Fruit fly (Drosophila melanogaster) whole organism, prepupa: ENCODE results near the gene Dus3.

Experiments used
- CG10669 ChIP-seq: fragments of 200-800 bp; sonication (Bioruptor generic); optimal IDR thresholded peaks from 3 replicates; lab custom pipeline; 2018; ENCODE audit warnings: missing biosample characterization, mild to moderate bottlenecking, missing genetic modification characterization, moderate library complexity
- CG11902 ChIP-seq: fragments of 200-800 bp; sonication (Bioruptor generic); optimal IDR thresholded peaks from 3 replicates; lab custom pipeline; 2016; ENCODE audit warnings: missing biosample characterization, missing genetic modification characterization
- CG16779 ChIP-seq: fragments of 200-800 bp; sonication (Bioruptor generic); optimal IDR thresholded peaks from 3 replicates; lab custom pipeline; 2017; ENCODE audit warnings: missing biosample characterization, mild to moderate bottlenecking, missing genetic modification characterization
- Ets21C ChIP-seq: fragments of 200-800 bp; sonication (Bioruptor generic); optimal IDR thresholded peaks from 3 replicates; lab custom pipeline; 2016; ENCODE audit warnings: missing biosample characterization, missing genetic modification characterization
- Hr39 ChIP-seq: fragments of 200-800 bp; sonication (Bioruptor generic); optimal IDR thresholded peaks from 2 replicates; lab custom pipeline; 2016; ENCODE audit warnings: missing biosample characterization, missing genetic modification characterization
- fd59A ChIP-seq: fragments of 200-800 bp; sonication (Bioruptor generic); optimal IDR thresholded peaks from 2 replicates; lab custom pipeline; 2017; ENCODE audit warnings: missing biosample characterization, mild to moderate bottlenecking, missing genetic modification characterization, missing genetic modification reagents

dm6 chr2L:19763773-19764580 lies 5.3 kb downstream of the Dus3 start, which contains the start of gene fbp:
- TF ChIP-seq Hr39 (GFP tag; lab: Kevin White, UChicago) (peak; percentile 50), CG10669 (peak; percentile 50), CG16779 (tag; lab: Kevin White, UChicago) (peak; percentile 42), fd59A (GFP tag; lab: Kevin White, UChicago) (peak; percentile 77), Ets21C (GFP tag; lab: Kevin White, UChicago) (no peak), CG11902 (GFP tag; lab: Kevin White, UChicago) (peak; percentile 68)
